Worm (Caenorhabditis elegans) whole organism, early embryonic: ENCODE data around the gene ins-5.

Experiments used
- B0310.2 ChIP-seq: sonication (generic microtip); optimal IDR thresholded peaks from 2 replicates; lab custom pipeline; 2016; ENCODE audit warnings: mild to moderate bottlenecking, missing genetic modification characterization, missing compliant biosample characterization
- F13C5.2 ChIP-seq: sonication (generic microtip); optimal IDR thresholded peaks from 2 replicates; lab custom pipeline; 2017; ENCODE audit warnings: mild to moderate bottlenecking, missing genetic modification characterization, inconsistent platforms, missing compliant biosample characterization
- aly-1 ChIP-seq: sonication (generic microtip); optimal IDR thresholded peaks from 2 replicates; lab custom pipeline; 2016; ENCODE audit warnings: missing genetic modification characterization, missing compliant biosample characterization
- ama-1 ChIP-seq: fragments of 150-350 bp; optimal IDR thresholded peaks from 2 replicates; lab custom pipeline; 2014
- ceh-13 ChIP-seq: fragments of 200-800 bp; sonication (Bioruptor generic); optimal IDR thresholded peaks from 2 replicates; lab custom pipeline; 2018; ENCODE audit warnings: mild to moderate bottlenecking, missing genetic modification characterization, missing compliant biosample characterization
- ceh-36 ChIP-seq: sonication (generic microtip); optimal IDR thresholded peaks from 2 replicates; lab custom pipeline; 2016; ENCODE audit warnings: missing genetic modification characterization, inconsistent platforms, missing compliant biosample characterization
- ets-7 ChIP-seq: sonication (generic microtip); optimal IDR thresholded peaks from 2 replicates; lab custom pipeline; 2016; ENCODE audit warnings: missing genotype, missing genetic modification characterization, missing compliant biosample characterization
- flt-1 ChIP-seq: fragments of 200-800 bp; sonication (Bioruptor generic); IDR thresholded peaks from 2 replicates; pipeline ENCODE4 v1.3.6; 2022; ENCODE audit warnings: missing genetic modification characterization, missing compliant biosample characterization
- hmbx-1 ChIP-seq: sonication (generic microtip); optimal IDR thresholded peaks from 2 replicates; lab custom pipeline; 2016; ENCODE audit warnings: mild to moderate bottlenecking, missing genetic modification characterization, missing compliant biosample characterization
- hmg-4 ChIP-seq: fragments of 200-800 bp; sonication (Bioruptor generic); optimal IDR thresholded peaks from 2 replicates; lab custom pipeline; 2018; ENCODE audit warnings: mild to moderate bottlenecking, missing genetic modification characterization, missing compliant biosample characterization
- hnd-1 ChIP-seq: sonication (generic microtip); optimal IDR thresholded peaks from 2 replicates; lab custom pipeline; 2016; ENCODE audit warnings: missing genetic modification characterization, missing compliant biosample characterization
- pes-1 ChIP-seq: fragments of 200-800 bp; sonication (Bioruptor generic); IDR thresholded peaks from 2 replicates; pipeline ENCODE4 v1.3.6; 2022; ENCODE audit warnings: missing genetic modification reagents, missing genetic modification characterization, missing compliant biosample characterization
- scrt-1 ChIP-seq: fragments of 200-800 bp; sonication (Bioruptor generic); IDR thresholded peaks from 2 replicates; pipeline ENCODE4 v1.3.6; 2022; ENCODE audit warnings: missing genetic modification characterization, missing compliant biosample characterization
- sea-1 ChIP-seq: fragments of 200-800 bp; sonication (Bioruptor generic); conservative IDR thresholded peaks from 2 replicates; pipeline ENCODE4 v1.3.6; 2022; ENCODE audit warnings: missing genetic modification characterization, missing compliant biosample characterization
- tbx-11 ChIP-seq: fragments of 200-800 bp; sonication (Bioruptor generic); IDR thresholded peaks from 2 replicates; pipeline ENCODE4 v1.3.6; 2022; ENCODE audit warnings: missing genetic modification characterization, missing compliant biosample characterization
- tbx-37 ChIP-seq: fragments of 200-800 bp; sonication (Bioruptor generic); conservative IDR thresholded peaks from 2 replicates; pipeline ENCODE4 v1.3.6; 2022; ENCODE audit warnings: missing genetic modification reagents, missing genetic modification characterization, missing compliant biosample characterization
- tra-4 ChIP-seq: sonication (generic microtip); optimal IDR thresholded peaks from 2 replicates; lab custom pipeline; 2017; ENCODE audit warnings: missing genetic modification characterization, missing compliant biosample characterization

ins-5 gene

DNA sequence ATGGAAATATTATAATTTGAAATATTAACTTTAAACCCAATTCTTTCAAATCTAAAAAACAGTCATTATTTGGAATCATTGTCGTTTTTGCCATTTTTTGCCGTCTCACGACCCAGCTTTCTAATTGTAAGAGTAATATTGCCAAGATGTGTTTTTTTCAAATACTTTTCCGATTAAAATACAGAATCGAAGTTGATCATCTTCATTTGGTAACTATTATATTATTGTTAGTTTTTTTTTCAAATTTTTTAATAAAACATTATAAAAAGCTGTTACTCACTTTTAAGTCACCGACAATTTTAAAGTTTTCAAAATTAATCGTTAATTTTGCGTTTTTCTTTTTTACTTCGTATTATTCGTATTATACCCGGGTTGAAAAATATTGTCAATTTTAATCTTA, at the start of gene ins-5:
TSS of gene ins-5 (plus strand) at position 301 of the 400 bp plus-strand sequence.
- TF ChIP-seq hmbx-1 (no peak), flt-1 (GFP tag; lab: Robert Waterston, UW) (no peak), ets-7 (tag; lab: Kevin White, UChicago) (no peak), scrt-1 (GFP tag; lab: Robert Waterston, UW) (no peak), tbx-11 (GFP tag; lab: Robert Waterston, UW) (no peak), aly-1 (no peak), tra-4 (tag; lab: Kevin White, UChicago) (no peak), tbx-37 (no peak), ceh-36 (no peak), ama-1 (lab: Kevin White, UChicago) (no peak), hnd-1 (tag; lab: Kevin White, UChicago) (no peak), F13C5.2 (tag; lab: Kevin White, UChicago) (no peak), pes-1 (GFP tag; lab: Robert Waterston, UW) (no peak), sea-1 (no peak), B0310.2 (no peak), ceh-13 (no peak), hmg-4 (GFP tag; lab: Kevin White, UChicago) (no peak)

DNA sequence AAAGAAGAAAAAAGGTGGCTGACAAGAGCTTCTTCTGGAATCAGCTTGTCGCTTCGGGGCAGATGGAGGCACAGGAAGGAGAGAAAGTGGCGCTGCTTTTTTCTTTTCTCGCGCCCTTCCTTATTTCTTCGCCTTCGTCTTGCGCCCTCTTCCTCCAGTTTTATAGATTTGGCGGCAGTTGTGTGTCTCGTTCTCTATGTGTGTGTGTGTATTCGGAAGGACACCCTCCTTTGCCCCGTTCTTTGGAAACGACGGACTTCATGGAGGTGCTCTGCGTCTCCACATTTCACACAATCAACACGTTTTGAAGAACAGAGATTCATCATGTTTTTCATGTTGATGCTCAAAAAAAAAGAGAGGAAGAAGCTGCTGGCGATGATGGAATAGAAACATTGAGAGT, 48.7 kb upstream of the ins-5 start:
- TF ChIP-seq B0310.2 (no peak), tbx-11 (GFP tag; lab: Robert Waterston, UW) (no peak), ets-7 (tag; lab: Kevin White, UChicago) (no peak), hnd-1 (tag; lab: Kevin White, UChicago) (no peak), aly-1 (no peak)

DNA sequence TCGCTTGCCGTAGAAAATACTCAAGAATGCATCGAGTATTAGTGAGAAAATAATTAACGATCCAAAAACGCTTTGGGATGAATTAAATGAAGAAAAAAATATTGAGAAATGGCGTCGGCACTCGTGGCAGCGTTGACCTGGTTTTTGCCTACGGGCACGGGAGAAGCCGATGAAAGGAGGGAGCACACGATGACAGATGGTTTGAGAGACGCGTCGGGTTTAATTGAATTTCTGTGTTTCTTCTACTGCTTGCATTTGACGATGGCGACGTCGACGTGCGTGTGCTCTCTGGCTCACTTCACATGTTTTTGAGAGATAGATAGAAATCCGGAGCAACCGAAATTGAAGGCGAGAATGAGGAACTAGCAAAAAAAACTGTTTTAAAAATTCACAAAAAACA, 46.7 kb upstream of the ins-5 start:
- TF ChIP-seq ama-1 (lab: Kevin White, UChicago) (no peak), ceh-36 (no peak), pes-1 (GFP tag; lab: Robert Waterston, UW) (no peak), tbx-37 (no peak), F13C5.2 (tag; lab: Kevin White, UChicago) (no peak), B0310.2 (no peak), flt-1 (GFP tag; lab: Robert Waterston, UW) (no peak), scrt-1 (GFP tag; lab: Robert Waterston, UW) (no peak)

DNA sequence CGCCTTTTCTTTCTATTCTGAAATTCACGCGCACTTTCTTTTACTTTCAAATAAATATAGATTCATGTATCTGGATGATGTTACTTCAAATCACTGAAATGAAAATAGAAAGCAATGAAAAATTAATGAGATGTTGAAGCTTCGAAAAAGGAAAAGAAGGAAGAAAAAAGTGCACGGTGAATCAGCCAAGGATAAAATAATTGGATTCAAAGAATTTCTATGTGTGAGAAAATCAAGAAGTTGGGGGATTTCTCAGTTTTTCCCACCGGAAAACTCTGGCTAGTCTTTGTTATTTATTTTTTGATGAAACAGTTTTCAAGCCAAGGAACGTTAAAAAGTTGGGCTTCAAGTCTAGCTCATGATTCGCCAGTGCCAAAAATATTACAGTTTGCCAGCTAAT, 45.6 kb upstream of the ins-5 start:
- TF ChIP-seq ceh-36, result no peak
- no peak for TF ChIP-seq hnd-1 (tag; lab: Kevin White, UChicago)
- no peak for TF ChIP-seq tbx-37
- TF ChIP-seq flt-1 (GFP tag; lab: Robert Waterston, UW), result no peak
- no peak for TF ChIP-seq pes-1 (GFP tag; lab: Robert Waterston, UW)
- no peak for TF ChIP-seq ets-7 (tag; lab: Kevin White, UChicago)
- TF ChIP-seq ama-1 (lab: Kevin White, UChicago), result no peak
- no peak for TF ChIP-seq tra-4 (tag; lab: Kevin White, UChicago)
- no peak for TF ChIP-seq scrt-1 (GFP tag; lab: Robert Waterston, UW)
- TF ChIP-seq B0310.2, result no peak
- no peak for TF ChIP-seq hmbx-1
- TF ChIP-seq F13C5.2 (tag; lab: Kevin White, UChicago), result no peak

DNA sequence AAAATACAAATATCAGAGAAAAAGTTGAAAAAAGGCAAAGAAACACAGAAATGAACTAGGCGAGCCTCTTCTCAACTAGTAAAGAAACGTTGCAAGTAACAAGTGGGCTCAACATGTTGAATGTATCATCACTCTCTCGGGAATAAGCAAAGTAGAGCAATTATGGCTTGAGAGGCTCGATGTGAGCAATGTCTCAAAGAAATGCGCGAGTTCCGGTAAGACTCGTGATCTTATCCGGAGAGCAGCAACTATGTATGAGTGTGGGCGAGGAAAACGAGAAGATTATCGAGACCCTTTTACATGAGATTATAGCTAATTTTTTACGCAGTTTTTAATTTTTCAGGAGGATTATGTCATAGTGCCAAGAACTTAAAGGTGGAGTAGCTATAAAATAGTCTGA, 45.1 kb upstream of the ins-5 start:
- TF ChIP-seq ceh-36 (no peak), tbx-37 (no peak), tbx-11 (GFP tag; lab: Robert Waterston, UW) (no peak), aly-1 (no peak), sea-1 (no peak), scrt-1 (GFP tag; lab: Robert Waterston, UW) (no peak), hmg-4 (GFP tag; lab: Kevin White, UChicago) (no peak), pes-1 (GFP tag; lab: Robert Waterston, UW) (no peak), B0310.2 (no peak), flt-1 (GFP tag; lab: Robert Waterston, UW) (no peak), ceh-13 (no peak)

DNA sequence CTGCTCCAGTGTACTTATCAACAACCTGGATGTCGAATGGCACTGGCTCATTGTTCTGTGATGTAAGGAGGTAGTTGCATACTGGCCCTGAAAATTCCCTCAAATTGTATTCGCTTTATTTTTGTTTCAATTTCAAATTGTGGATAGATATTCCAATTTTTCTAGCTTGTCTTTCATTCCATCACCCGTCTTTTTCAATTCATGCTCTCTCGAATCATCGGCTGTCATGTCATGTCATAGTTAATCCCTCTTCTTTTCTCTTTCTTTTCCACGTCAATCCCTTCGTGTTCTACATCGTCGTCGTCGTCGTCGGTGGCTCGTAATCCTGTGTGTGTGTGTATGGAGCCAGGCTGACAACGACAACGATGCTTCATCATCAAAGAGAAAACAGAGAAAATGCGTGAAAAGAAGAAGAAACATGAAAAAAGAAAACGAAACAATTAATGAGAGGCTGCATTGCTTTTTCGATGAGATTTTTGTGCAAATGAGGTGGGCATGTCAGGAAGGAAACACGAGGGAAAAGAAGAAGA, 41.7 kb upstream of the ins-5 start:
- TF ChIP-seq ets-7 (tag; lab: Kevin White, UChicago) (no peak), ceh-36 (peak; percentile 19), tra-4 (tag; lab: Kevin White, UChicago) (no peak)

DNA sequence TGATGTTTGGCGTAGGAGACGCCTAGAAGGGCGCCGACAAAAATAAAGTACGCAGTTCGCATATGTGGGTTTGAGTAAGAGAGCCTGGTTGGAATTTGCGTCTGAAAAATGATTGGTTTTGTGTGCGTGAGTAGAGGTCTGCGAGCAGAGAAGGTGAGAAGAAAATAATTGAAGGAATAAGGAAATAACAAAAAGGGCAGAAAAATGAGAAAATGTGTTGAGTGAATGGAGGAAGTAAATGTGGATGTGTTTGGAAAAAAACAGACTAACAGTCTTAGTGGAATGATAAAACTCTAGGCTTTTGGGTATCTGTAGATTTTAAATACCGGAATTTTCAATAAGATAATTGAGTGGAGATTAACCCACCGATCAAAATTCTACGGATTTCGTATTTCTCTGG, 40.8 kb upstream of the ins-5 start, which contains the start of gene casy-1:
TSS of gene casy-1 (minus strand) at position 101 of the 400 bp plus-strand sequence.
- TF ChIP-seq tbx-11 (GFP tag; lab: Robert Waterston, UW) (no peak), pes-1 (GFP tag; lab: Robert Waterston, UW) (no peak), ama-1 (lab: Kevin White, UChicago) (no peak), tbx-37 (no peak), ets-7 (tag; lab: Kevin White, UChicago) (no peak), ceh-13 (no peak), flt-1 (GFP tag; lab: Robert Waterston, UW) (no peak), scrt-1 (GFP tag; lab: Robert Waterston, UW) (no peak), ceh-36 (no peak), hmg-4 (GFP tag; lab: Kevin White, UChicago) (no peak), B0310.2 (no peak), F13C5.2 (tag; lab: Kevin White, UChicago) (no peak), sea-1 (no peak)

DNA sequence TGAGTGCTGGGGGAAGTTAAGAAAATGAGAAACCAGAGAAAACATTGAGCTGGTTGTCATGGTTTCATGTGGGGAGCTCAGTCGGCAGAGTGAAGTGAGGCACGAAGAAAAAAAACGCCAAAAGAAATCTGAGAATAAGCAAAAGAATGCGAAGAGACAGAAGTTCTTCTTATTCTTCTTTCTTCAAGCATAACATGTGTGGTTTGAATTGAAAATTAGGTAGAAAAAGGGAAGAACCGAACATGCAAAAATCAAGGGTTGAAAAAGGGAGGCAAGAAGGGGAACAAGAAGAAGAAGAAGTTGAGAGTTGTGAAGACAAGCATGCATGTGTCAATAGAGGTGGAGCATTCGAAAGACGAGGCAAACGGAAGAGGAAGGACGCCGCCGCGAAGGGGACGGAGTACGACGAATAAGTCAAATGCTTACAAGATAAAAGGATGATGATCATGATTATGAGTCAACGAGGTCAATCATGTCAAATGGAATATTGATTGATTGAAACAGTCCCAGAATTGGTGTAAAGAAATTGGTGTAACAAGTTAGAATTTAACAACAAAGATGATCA, 39.5 kb upstream of the ins-5 start:
- no peak for TF ChIP-seq ets-7 (tag; lab: Kevin White, UChicago)
- no peak for TF ChIP-seq tbx-37
- TF ChIP-seq pes-1 (GFP tag; lab: Robert Waterston, UW), result no peak
- no peak for TF ChIP-seq tra-4 (tag; lab: Kevin White, UChicago)
